Fruit fly (Drosophila melanogaster) whole organism, wandering third instar larva: ENCODE data around the gene CG43165.

Experiments
- CG9705 ChIP-seq: fragments of 200-800 bp; sonication (Bioruptor generic); optimal IDR thresholded peaks from 2 replicates; lab custom pipeline; 2018; ENCODE audit warnings: missing biosample characterization, mild to moderate bottlenecking, missing genetic modification characterization
- Dfd ChIP-seq: fragments of >200 bp; optimal IDR thresholded peaks from 2 replicates; lab custom pipeline; 2017; ENCODE audit warnings: missing biosample characterization, missing genetic modification characterization
- Dif ChIP-seq: fragments of 200-275, 200-300 bp; sonication (Bioruptor generic); optimal IDR thresholded peaks from 2 replicates; lab custom pipeline; 2018; ENCODE audit warnings: missing biosample characterization, missing genetic modification characterization; ENCODE audit not compliant: partially characterized antibody
- GATAd ChIP-seq: sonication (Bioruptor generic); optimal IDR thresholded peaks from 2 replicates; lab custom pipeline; 2016; ENCODE audit warnings: missing biosample characterization, missing genetic modification characterization
- Hnf4 ChIP-seq: fragments of 200-800 bp; sonication (Bioruptor generic); optimal IDR thresholded peaks from 2 replicates; lab custom pipeline; 2016; ENCODE audit warnings: missing biosample characterization, mild to moderate bottlenecking, missing genetic modification characterization
- Hr78 ChIP-seq: fragments of >200 bp; optimal IDR thresholded peaks from 2 replicates; lab custom pipeline; 2017; ENCODE audit warnings: missing biosample characterization, missing genetic modification characterization
- Rel ChIP-seq, 2 experiments: fragments of 200-800 bp; sonication (Bioruptor generic) in 1 of 2; optimal IDR thresholded peaks; 2 replicates in 1 of 2; 3 replicates in 1 of 2; lab custom pipeline; 2016 to 2019; ENCODE audit warnings: mild to moderate bottlenecking in 2 of 2, missing biosample characterization in 2 of 2, missing genetic modification characterization in 2 of 2, moderate library complexity in 1 of 2
- dsf ChIP-seq: sonication (Bioruptor generic); optimal IDR thresholded peaks from 2 replicates; lab custom pipeline; 2016; ENCODE audit warnings: missing biosample characterization, missing genetic modification characterization, borderline replicate concordance
- ey ChIP-seq: fragments of 200-800 bp; sonication (Bioruptor generic); optimal IDR thresholded peaks from 2 replicates; lab custom pipeline; 2016; ENCODE audit warnings: missing biosample characterization, missing genetic modification characterization
- lola ChIP-seq: fragments of >200 bp; optimal IDR thresholded peaks from 2 replicates; lab custom pipeline; 2017; ENCODE audit warnings: missing biosample characterization, missing genetic modification characterization
- pan ChIP-seq: fragments of >200 bp; optimal IDR thresholded peaks from 2 replicates; lab custom pipeline; 2017
- psq ChIP-seq: fragments of 200-800 bp; sonication (Bioruptor generic); optimal IDR thresholded peaks from 3 replicates; lab custom pipeline; 2017; ENCODE audit warnings: missing biosample characterization, mild to moderate bottlenecking, missing genetic modification characterization, moderate library complexity
- tai ChIP-seq: sonication (Bioruptor generic); optimal IDR thresholded peaks from 2 replicates; lab custom pipeline; 2016; ENCODE audit warnings: missing biosample characterization, missing genetic modification characterization
- usp ChIP-seq: fragments of >200 bp; optimal IDR thresholded peaks from 2 replicates; lab custom pipeline; 2017; ENCODE audit warnings: missing biosample characterization, missing genetic modification characterization

DNA sequence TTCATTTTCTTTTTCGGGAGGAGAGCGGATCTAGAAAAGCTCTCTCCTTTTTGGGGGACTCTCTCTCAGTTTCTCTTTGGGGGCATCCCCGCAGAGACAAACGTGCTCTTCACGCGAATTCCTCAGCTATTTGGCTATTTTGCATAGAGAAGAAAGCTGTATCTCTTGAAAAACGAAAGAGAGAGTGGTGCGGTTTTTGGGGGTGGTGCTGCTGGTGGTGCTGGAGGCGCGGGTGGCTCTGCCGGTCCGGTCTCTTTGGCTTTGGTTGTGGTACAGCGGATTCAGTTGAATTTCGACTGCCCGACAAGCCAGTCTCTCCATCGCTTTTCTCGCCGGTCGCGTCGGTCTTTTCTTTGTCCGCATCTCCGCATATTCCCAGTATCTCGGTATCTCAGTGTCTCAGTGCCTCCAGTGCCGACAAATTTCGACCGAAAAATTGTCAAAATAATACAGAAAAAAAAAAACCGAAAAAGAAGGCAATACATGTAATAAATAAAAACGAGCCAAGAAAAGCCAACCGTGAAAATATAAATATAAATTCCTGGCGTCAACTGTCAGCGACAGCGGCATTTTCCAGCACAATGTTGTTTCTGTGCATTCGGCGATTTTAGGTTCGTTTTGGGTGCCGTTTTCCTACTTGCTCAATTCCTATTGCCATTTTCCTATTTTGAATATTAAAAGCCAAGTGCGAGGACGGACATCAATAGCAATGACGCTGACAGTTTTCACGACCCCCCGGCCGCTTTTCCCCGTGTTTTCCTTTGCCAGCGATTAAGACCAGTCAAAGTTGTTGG is 35.6 kb upstream of the CG43165 start, which contains the start of gene CG10019:
- TF ChIP-seq usp (GFP tag; lab: Kevin White, UChicago) = no peak
- no peak for TF ChIP-seq tai (GFP tag; lab: Kevin White, UChicago)
- no peak for TF ChIP-seq Dif
- TF ChIP-seq ey (GFP tag; lab: Kevin White, UChicago) = no peak
- no peak for TF ChIP-seq psq (GFP tag; lab: Kevin White, UChicago)
- no peak for TF ChIP-seq CG9705 (GFP tag; lab: Kevin White, UChicago)
- no peak for TF ChIP-seq Dfd
- TF ChIP-seq pan (lab: Kevin White, UChicago) = no peak
- TF ChIP-seq GATAd (GFP tag; lab: Kevin White, UChicago) = no peak
- TF ChIP-seq Hr78 (GFP tag; lab: Kevin White, UChicago) = no peak
- TF ChIP-seq Rel (GFP tag; optimal IDR thresholded peaks at IDR 0.05; lab: Kevin White, UChicago) = no peak
- TF ChIP-seq Rel (tag; optimal IDR thresholded peaks at IDR 0.05; lab: Kevin White, UChicago) = no peak
- TF ChIP-seq dsf = no peak
- TF ChIP-seq lola = no peak
- TF ChIP-seq Hnf4 (GFP tag; lab: Kevin White, UChicago) = no peak
